Worm (Caenorhabditis elegans) whole organism, midembryonic: Measurements from ENCODE around the gene W08F4.10.

Experiments
- flt-1 ChIP-seq: fragments of 200-800 bp; sonication (Bioruptor generic); IDR thresholded peaks from 2 replicates; pipeline ENCODE4 v1.3.6; 2022; ENCODE audit warnings: missing genetic modification characterization, missing compliant biosample characterization
- klf-2 ChIP-seq: fragments of 200-800 bp; sonication (Bioruptor generic); conservative IDR thresholded peaks from 2 replicates; pipeline ENCODE4 v1.3.6; 2022; ENCODE audit warnings: missing genetic modification reagents, missing genetic modification characterization, missing compliant biosample characterization

ce11 chrII:549501-549900 is 41.5 kb downstream of the W08F4.10 start:
- TF ChIP-seq flt-1 (no peak), klf-2 (GFP tag; lab: Robert Waterston, UW) (no peak)
